Worm (Caenorhabditis elegans) whole organism, L4/young adult: ENCODE data around the gene F41B5.1.

Source experiments
- W03F9.2 ChIP-seq: fragments of 150-350 bp; optimal IDR thresholded peaks from 2 replicates; lab custom pipeline; 2014; ENCODE audit warnings: missing biosample characterization, missing genetic modification characterization
- dao-5 ChIP-seq: sonication (generic microtip); optimal IDR thresholded peaks from 2 replicates; lab custom pipeline; 2016; ENCODE audit warnings: missing genotype, missing genetic modification characterization, moderate library complexity, missing compliant biosample characterization
- him-1 ChIP-seq: sonication (generic microtip); optimal IDR thresholded peaks from 2 replicates; lab custom pipeline; 2016; ENCODE audit warnings: missing genotype, missing genetic modification reagents, missing genetic modification characterization, missing compliant biosample characterization

F41B5.1 gene

DNA sequence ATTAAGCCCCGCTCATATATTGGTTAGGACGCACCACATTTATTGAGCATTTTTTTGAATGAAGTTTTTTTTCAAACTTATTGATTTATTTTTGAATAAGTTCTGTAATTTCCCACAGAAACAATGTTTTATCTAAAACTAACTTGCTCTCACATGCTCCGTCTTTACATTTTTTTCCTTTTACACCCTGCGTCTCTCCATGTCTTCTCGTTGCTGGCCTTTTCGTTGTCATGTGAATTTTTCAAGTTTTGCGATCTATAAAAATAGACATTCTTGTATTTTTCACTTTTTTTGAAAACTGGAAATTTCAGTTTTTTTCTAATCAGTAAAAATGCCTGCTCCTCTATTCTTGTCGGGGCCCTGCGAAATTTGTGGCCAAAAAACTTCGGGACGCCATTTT is 24.4 kb upstream of the F41B5.1 start, which contains the start of gene nhr-134:
Gene nhr-134 (plus strand): TSS at position 312 of the 400 bp plus-strand sequence.
- TF ChIP-seq dao-5 (tag; lab: Kevin White, UChicago) (no peak), W03F9.2 (tag; lab: Kevin White, UChicago) (no peak), him-1 (tag; lab: Kevin White, UChicago) (no peak)

DNA sequence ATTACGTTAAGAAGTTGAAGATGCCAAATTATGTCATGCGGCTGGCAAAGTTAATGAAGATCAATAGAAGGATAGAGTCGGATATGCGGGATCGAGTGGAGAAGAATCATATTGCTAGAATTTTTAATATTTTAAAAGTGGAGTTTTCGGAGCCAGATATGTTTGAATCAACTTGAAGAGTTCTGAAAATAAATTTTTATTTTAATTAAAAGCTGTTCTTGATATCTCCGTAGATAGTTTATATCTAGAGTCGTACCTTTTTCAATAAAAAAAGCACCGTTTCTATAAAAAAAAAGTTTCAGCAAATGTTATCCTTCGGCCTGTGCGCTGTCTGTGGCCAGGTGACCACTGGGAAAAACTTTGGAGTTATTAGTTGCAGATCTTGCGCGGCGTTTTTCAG is 22.2 kb upstream of the F41B5.1 start, which contains the start of gene nhr-96:
Gene nhr-96 (plus strand): TSS at position 301 of the 400 bp plus-strand sequence.
- no peak for TF ChIP-seq W03F9.2 (tag; lab: Kevin White, UChicago)
- TF ChIP-seq him-1 (tag; lab: Kevin White, UChicago) = no peak
- TF ChIP-seq dao-5 (tag; lab: Kevin White, UChicago) = no peak

- TF ChIP-seq W03F9.2 (tag; lab: Kevin White, UChicago) = no peak
- no peak for TF ChIP-seq him-1 (tag; lab: Kevin White, UChicago)
- no peak for TF ChIP-seq dao-5 (tag; lab: Kevin White, UChicago)
These were observed 19.5 kb upstream of the F41B5.1 start, which contains the start of gene cyp-33C4 for ce11 chrV:2235848-2236247. TSS of gene cyp-33C4 (plus strand) at chrV:2236140.

DNA sequence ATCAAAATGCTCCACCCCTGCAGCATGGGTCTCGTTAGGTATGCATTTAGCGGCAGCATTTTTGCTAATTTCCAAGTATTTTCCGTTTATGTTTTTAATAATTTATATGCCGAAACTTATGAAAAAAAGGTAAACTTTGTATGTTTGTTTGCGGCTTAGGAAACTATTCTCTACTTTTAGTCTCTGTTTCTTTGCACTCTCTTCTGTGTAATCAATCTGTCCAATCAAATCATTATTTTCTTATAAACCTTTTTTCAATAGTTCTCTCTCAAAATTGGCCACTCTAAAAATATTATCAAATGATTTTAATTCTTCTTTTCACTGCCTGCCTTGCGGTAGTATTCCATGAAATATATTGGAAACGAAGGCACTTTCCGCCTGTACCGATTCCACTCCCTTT is 17.3 kb upstream of the F41B5.1 start:
- TF ChIP-seq him-1 (tag; lab: Kevin White, UChicago) = no peak

- TF ChIP-seq dao-5 (tag; lab: Kevin White, UChicago) (no peak), him-1 (tag; lab: Kevin White, UChicago) (no peak), W03F9.2 (tag; lab: Kevin White, UChicago) (no peak)
These were observed 12.7 kb upstream of the F41B5.1 start, which contains the start of gene cyp-33C3 for ce11 chrV:2242630-2243029. TSS of gene cyp-33C3 (plus strand) at chrV:2242778.

DNA sequence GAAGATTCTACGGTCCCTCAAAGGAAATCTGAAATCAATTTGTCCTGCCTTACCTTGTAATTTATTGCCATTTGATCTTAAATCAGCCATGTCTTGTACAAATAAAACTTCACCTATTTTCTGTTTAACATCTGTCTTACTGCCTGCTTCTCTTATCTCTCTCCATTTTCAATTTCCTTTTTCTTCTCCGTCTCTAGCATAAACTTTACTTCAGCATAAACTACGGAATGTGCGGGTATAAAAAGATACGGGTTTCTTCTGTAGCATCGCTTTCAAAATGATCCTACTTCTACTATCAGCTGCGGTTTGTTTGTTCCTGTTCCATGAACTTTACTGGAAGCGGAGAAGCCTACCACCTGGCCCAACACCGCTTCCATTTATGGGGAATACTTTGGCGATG is 10.6 kb upstream of the F41B5.1 start, which contains the start of gene cyp-33C5:
Gene cyp-33C5 (plus strand): TSS at position 254 of the 400 bp plus-strand sequence.
- TF ChIP-seq dao-5 (tag; lab: Kevin White, UChicago) (no peak), W03F9.2 (tag; lab: Kevin White, UChicago) (no peak), him-1 (tag; lab: Kevin White, UChicago) (no peak)

DNA sequence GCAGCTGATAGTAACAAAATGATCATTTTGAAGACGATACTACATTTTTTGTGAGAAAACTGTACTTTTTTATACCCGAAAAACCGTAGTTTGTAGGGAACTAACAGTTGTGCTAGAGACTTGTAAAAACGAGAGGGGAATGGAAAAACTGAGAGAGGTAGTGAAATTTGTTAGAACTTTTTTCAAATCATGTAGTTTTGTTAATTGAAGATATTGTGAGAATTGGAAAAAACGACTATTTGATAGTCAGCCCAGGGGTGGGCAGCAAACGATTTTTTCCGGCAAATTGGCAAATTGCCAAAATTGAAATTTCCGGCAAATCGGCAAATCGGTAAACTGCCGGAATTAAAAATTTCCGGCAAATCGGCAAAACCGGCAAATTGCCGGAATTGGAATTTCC is 6.0 kb upstream of the F41B5.1 start, which contains the start of gene cyp-33C6:
Gene cyp-33C6 (minus strand): TSS at position 101 of the 400 bp plus-strand sequence.
- TF ChIP-seq him-1 (tag; lab: Kevin White, UChicago) (no peak), dao-5 (tag; lab: Kevin White, UChicago) (no peak), W03F9.2 (tag; lab: Kevin White, UChicago) (no peak)

DNA sequence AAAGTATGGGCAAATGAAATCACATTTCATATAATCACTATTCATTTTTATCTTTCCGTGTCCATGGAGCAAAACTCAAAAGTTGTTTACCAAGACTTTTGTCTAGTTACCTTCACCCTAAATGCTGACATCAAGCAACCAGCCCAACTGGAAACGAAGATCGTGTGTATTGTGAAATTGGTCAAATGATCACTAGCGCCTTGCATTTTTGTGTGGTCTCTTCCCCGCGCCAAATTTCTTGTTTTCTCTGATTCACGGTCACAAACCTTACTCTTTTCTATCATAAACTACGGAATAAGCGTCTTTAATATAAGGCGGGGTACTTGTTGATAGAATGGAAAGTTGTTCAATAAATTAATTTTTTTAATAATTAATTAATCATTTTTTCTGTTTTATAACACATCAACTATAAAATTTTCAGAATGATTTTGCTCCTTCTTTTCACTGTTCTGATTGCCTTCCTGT is 5.2 kb upstream of the F41B5.1 start, which contains the start of gene cyp-33C7:
Gene cyp-33C7 (plus strand): TSS at position 415 of the 465 bp plus-strand sequence.
- TF ChIP-seq him-1 (tag; lab: Kevin White, UChicago) = no peak
- TF ChIP-seq dao-5 (tag; lab: Kevin White, UChicago) = no peak
- TF ChIP-seq W03F9.2 (tag; lab: Kevin White, UChicago) = no peak

DNA sequence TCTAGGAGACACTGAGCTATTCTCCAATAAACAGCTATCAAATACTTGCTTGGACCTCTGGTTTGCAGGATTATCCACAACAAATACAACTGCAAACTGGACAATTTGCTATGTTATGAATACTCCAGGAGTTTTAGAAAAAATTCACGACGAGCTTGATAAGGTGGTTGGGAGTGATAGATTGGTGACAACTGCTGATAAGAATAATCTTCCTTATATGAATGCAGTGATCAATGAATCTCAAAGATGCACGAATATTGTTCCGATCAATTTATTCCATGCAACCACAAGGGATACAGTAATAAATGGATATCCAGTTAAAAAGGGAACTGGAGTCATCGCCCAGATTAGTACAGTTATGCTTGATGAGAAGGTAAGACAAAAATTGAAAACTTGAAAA is 3.6 kb upstream of the F41B5.1 start:
- no peak for TF ChIP-seq W03F9.2 (tag; lab: Kevin White, UChicago)
- TF ChIP-seq him-1 (tag; lab: Kevin White, UChicago) = no peak
- no peak for TF ChIP-seq dao-5 (tag; lab: Kevin White, UChicago)

ce11 chrV:2254553-2255124 is 694 bp upstream of the F41B5.1 start, which contains the start of gene str-253:
TSS of gene str-253 (minus strand) at chrV:2254603.
- no peak for TF ChIP-seq W03F9.2 (tag; lab: Kevin White, UChicago)
- no peak for TF ChIP-seq him-1 (tag; lab: Kevin White, UChicago)
- no peak for TF ChIP-seq dao-5 (tag; lab: Kevin White, UChicago)

DNA sequence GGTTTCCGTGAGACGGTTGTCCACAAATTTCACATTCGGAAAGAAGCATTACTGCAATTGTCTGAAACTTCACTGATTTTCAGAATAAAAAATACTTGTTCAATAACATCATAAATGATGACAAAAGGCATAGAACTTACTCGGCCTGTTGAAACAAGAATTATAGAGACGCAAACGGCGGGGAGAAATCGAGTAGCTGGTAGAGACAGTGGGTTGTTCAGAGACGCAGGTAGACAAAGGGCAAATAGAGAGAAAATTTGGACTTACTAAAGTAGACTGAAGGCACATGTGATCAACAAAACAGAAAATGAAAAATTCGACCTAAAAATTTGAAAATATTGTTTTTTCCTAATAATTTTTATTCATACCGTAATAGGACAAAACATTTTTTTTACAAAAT is 4.4 kb downstream of the F41B5.1 start, which contains the start of gene nhr-182:
Gene nhr-182 (minus strand): TSS at position 178 of the 400 bp plus-strand sequence.
- TF ChIP-seq dao-5 (tag; lab: Kevin White, UChicago) (no peak), him-1 (tag; lab: Kevin White, UChicago) (no peak), W03F9.2 (tag; lab: Kevin White, UChicago) (no peak)

- TF ChIP-seq him-1 (tag; lab: Kevin White, UChicago) (no peak), W03F9.2 (tag; lab: Kevin White, UChicago) (no peak), dao-5 (tag; lab: Kevin White, UChicago) (no peak)
These were observed 5.3 kb downstream of the F41B5.1 start, which contains the start of gene F41B5.12 for ce11 chrV:2260660-2261059. TSS of gene F41B5.12 (plus strand) at chrV:2260960.

DNA sequence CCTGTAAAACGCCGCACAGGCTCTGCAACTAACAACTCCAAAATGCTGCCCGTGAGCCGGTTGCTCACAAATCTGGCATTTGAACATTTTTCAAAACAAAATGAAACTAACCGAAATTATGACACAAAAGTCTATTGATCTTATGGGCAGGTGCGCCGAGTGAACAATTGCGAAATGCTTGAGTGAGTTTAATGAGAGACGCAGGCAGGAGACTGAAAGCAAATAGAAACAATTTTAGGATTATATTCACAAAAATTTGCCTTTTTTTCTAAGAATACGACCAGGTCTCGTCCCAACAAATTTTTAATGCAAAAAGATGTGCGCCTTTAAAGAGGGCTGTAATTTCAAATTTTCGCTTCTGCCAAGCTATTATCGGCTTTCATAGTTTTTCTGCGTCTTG is 9.1 kb downstream of the F41B5.1 start, which contains the start of gene nhr-183:
Gene nhr-183 (minus strand): TSS at position 180 of the 400 bp plus-strand sequence.
- TF ChIP-seq W03F9.2 (tag; lab: Kevin White, UChicago) = no peak
- TF ChIP-seq dao-5 (tag; lab: Kevin White, UChicago) = no peak
- no peak for TF ChIP-seq him-1 (tag; lab: Kevin White, UChicago)
